Worm (Caenorhabditis elegans) whole organism, L1 larva: Measurements from ENCODE around the gene C16C10.8.

ENCODE experiments used
- aly-2 ChIP-seq: fragments of 150-350 bp; optimal IDR thresholded peaks from 2 replicates; lab custom pipeline; 2014; ENCODE audit warnings: missing biosample characterization, missing genetic modification characterization
- unc-62 ChIP-seq: fragments of 150-350 bp; optimal IDR thresholded peaks from 2 replicates; lab custom pipeline; 2014; ENCODE audit warnings: missing biosample characterization, missing genetic modification reagents, missing genetic modification characterization
- ztf-4 ChIP-seq: fragments of 150-350 bp; optimal IDR thresholded peaks from 2 replicates; lab custom pipeline; 2014; ENCODE audit warnings: missing biosample characterization, missing genetic modification characterization

DNA sequence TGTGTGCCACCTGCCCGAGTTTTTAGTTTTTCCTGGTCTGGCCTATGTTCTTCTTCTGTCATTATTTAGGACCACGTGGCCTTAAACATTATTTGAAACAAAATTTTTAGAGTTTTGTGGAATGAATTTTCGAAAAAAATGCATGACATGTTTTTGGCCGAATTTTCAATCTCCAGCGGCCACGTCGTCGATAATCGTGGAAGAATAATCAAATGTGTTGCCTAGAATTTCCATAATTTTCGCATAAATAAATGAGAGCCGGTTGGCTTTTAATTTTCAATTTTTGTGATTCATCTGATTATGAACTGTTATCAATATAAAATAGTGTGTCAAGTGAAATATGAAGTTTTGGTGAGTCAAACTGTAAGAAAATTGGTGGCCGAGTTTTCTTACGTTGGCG lies 3.0 kb downstream of the C16C10.8 start, which contains the start of gene C01G12.16:
- no peak for TF ChIP-seq aly-2
- TF ChIP-seq unc-62 (GFP tag; lab: Kevin White, UChicago) = no peak
- TF ChIP-seq ztf-4 (tag; lab: Kevin White, UChicago) = no peak
